Worm (Caenorhabditis elegans): ENCODE measurements around the gene R53.8.

Gene R53.8

DNA sequence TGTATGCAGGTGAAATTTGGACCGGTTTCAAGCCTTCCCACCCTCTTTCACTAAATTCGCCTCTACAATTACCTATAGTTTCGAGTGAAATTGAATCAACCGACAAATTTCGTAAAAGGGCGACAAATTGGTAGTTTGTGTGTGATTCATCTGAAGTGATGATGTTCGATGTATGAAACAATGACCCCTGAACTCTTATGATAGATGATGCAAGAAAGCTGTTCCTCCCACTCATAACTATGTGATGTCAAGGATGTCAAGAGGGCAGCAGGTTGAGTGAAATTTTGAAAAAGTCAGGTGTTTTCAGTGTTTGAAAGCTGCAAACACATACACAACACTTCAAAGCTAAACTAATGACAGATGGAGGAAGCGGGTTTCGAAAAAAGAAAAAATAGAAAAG is 36.0 kb downstream of the R53.8 start:
- TF ChIP-seq him-1 (tag; optimal IDR thresholded peaks at IDR 0.05) (no peak), W03F9.2 (tag; optimal IDR thresholded peaks at IDR 0.05) (no peak), dao-5 (tag; optimal IDR thresholded peaks at IDR 0.05) (no peak)

- TF ChIP-seq dao-5 (tag; optimal IDR thresholded peaks at IDR 0.05) (no peak), W03F9.2 (tag; optimal IDR thresholded peaks at IDR 0.05) (no peak), him-1 (tag; optimal IDR thresholded peaks at IDR 0.05) (no peak)
Observed at ce11 chrII:10014384-10014783, 37.9 kb downstream of the R53.8 start.

DNA sequence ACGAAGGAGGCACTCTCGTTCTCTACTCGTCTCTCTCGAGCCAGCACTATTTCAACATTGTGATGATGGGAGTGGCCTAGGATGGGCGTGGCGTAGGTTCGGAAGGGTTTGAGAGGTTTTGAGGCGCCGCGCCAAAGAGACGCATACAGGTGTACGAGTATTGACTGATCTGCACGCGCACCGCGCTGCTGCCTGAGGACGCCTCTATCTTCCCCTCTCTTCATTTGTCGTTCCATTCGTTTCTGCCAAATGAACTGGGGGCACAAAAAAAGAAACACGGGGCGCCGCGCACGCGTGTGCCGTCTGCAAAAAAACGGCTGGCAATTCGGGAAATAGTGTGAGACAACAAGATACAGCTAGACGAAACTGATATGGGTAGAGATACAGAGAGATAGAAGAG is 39.5 kb downstream of the R53.8 start, which contains the start of gene lec-2:
Gene lec-2, minus strand, starts transcription at position 171 of the 400 bp plus-strand sequence.
- TF ChIP-seq W03F9.2 (tag; optimal IDR thresholded peaks at IDR 0.05) (no peak), dao-5 (tag; optimal IDR thresholded peaks at IDR 0.05) (no peak), him-1 (tag; optimal IDR thresholded peaks at IDR 0.05) (no peak)

ce11 chrII:10017528-10017927 is 41.0 kb downstream of the R53.8 start:
- no peak for TF ChIP-seq W03F9.2 (tag; optimal IDR thresholded peaks at IDR 0.05)
- no peak for TF ChIP-seq dao-5 (tag; optimal IDR thresholded peaks at IDR 0.05)
- TF ChIP-seq him-1 (tag; optimal IDR thresholded peaks at IDR 0.05): no peak

DNA sequence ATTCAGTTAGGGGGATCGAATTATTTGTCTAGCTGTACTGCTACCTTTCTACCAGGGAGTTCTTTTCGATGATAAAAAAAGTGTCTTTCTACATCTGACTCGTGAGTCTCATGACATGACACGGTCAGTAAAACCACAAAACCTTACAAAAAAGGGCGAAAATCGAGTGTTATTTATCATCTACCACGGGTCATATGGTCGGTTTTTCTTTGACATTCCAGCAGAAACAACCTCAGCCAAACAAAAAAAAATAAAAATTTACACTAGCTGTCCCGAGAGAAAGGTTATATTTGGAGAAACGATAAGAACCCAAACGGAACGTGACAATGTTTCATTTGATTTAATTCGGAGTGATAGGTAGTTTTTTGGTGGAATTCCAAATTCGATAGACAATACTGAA is 43.2 kb downstream of the R53.8 start:
- TF ChIP-seq W03F9.2 (tag; optimal IDR thresholded peaks at IDR 0.05) (no peak), him-1 (tag; optimal IDR thresholded peaks at IDR 0.05) (no peak), dao-5 (tag; optimal IDR thresholded peaks at IDR 0.05) (no peak)

- no peak for TF ChIP-seq him-1 (tag; optimal IDR thresholded peaks at IDR 0.05)
- no peak for TF ChIP-seq dao-5 (tag; optimal IDR thresholded peaks at IDR 0.05)
- no peak for TF ChIP-seq W03F9.2 (tag; optimal IDR thresholded peaks at IDR 0.05)
Observed at ce11 chrII:10021749-10022148, 45.2 kb downstream of the R53.8 start.

DNA sequence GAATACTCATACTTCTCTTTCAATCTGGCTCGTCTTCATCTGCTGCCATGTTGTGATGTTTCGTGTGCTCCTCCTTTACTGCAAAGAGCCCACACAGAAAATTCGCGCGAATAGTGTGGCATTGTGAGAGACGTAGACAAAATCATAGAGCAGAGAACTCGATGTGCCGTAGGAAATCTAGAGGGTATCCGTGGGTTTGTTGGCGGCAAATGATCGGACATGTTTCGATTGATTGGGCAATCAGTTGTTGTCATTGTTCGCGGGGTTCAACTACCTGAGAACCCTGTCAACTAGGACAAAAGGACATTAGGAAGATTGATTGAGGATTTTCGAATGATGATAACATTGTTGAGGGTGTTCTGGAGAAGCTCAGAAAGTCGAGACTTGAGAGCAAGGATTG is 48.6 kb downstream of the R53.8 start:
- no peak for TF ChIP-seq W03F9.2 (tag; optimal IDR thresholded peaks at IDR 0.05)
